Worm (Caenorhabditis elegans) whole organism, late embryonic: ENCODE data around the gene skpt-1.

Experiments
- C08G9.2 ChIP-seq: sonication (generic microtip); optimal IDR thresholded peaks from 2 replicates; lab custom pipeline; 2016; ENCODE audit warnings: mild to moderate bottlenecking, missing genetic modification characterization, moderate library complexity, missing compliant biosample characterization
- F13H6.1 ChIP-seq: sonication (generic microtip); optimal IDR thresholded peaks from 2 replicates; lab custom pipeline; 2016; ENCODE audit warnings: missing genetic modification characterization, missing compliant biosample characterization
- K02D7.2 ChIP-seq: sonication (generic microtip); optimal IDR thresholded peaks from 2 replicates; lab custom pipeline; 2017; ENCODE audit warnings: mild to moderate bottlenecking, missing genetic modification characterization, missing compliant biosample characterization
- K09A11.1 ChIP-seq: sonication (generic microtip); optimal IDR thresholded peaks from 2 replicates; lab custom pipeline; 2017; ENCODE audit warnings: antibody characterized with exemption, mild to moderate bottlenecking, missing genetic modification characterization, missing compliant biosample characterization; ENCODE audit not compliant: insufficient read depth
- ceh-14 ChIP-seq: sonication (generic microtip); optimal IDR thresholded peaks from 2 replicates; lab custom pipeline; 2016; ENCODE audit warnings: missing genotype, missing genetic modification characterization, missing compliant biosample characterization
- ceh-18 ChIP-seq: sonication (generic microtip); optimal IDR thresholded peaks from 2 replicates; lab custom pipeline; 2016; ENCODE audit warnings: missing genetic modification characterization, missing compliant biosample characterization
- ceh-2 ChIP-seq: sonication (generic microtip); optimal IDR thresholded peaks from 2 replicates; lab custom pipeline; 2016; ENCODE audit warnings: missing genotype, missing genetic modification characterization, missing compliant biosample characterization
- ceh-22 ChIP-seq: sonication (generic microtip); optimal IDR thresholded peaks from 2 replicates; lab custom pipeline; 2017; ENCODE audit warnings: missing biosample characterization, missing genetic modification characterization
- ceh-24 ChIP-seq: sonication (generic microtip); optimal IDR thresholded peaks from 2 replicates; lab custom pipeline; 2016; ENCODE audit warnings: mild to moderate bottlenecking, missing genetic modification characterization, missing compliant biosample characterization
- ceh-30 ChIP-seq: fragments of 150-350 bp; optimal IDR thresholded peaks from 2 replicates; lab custom pipeline; 2014; ENCODE audit warnings: missing biosample characterization, missing genetic modification characterization
- ceh-31 ChIP-seq: sonication (generic microtip); optimal IDR thresholded peaks from 2 replicates; lab custom pipeline; 2016; ENCODE audit warnings: missing genetic modification characterization, missing compliant biosample characterization
- ceh-45 ChIP-seq: fragments of 200-800 bp; sonication (Bioruptor generic); IDR thresholded peaks from 2 replicates; pipeline ENCODE4 v1.3.6; 2022; ENCODE audit warnings: missing genetic modification reagents, missing genetic modification characterization, missing compliant biosample characterization
- ceh-48 ChIP-seq: sonication (generic microtip); optimal IDR thresholded peaks from 2 replicates; lab custom pipeline; 2016; ENCODE audit warnings: missing genetic modification characterization, inconsistent platforms, missing compliant biosample characterization
- che-1 ChIP-seq: sonication (generic microtip); optimal IDR thresholded peaks from 2 replicates; lab custom pipeline; 2016; ENCODE audit warnings: mild to moderate bottlenecking, missing genetic modification characterization, missing compliant biosample characterization
- elt-4 ChIP-seq: sonication (generic microtip); optimal IDR thresholded peaks from 2 replicates; lab custom pipeline; 2016; ENCODE audit warnings: missing genetic modification characterization, missing compliant biosample characterization
- fkh-6 ChIP-seq: sonication (generic microtip); optimal IDR thresholded peaks from 2 replicates; lab custom pipeline; 2016; ENCODE audit warnings: missing genetic modification characterization, missing compliant biosample characterization
- hlh-13 ChIP-seq: fragments of 200-800 bp; sonication (Bioruptor generic); optimal IDR thresholded peaks from 2 replicates; lab custom pipeline; 2018; ENCODE audit warnings: mild to moderate bottlenecking, missing genetic modification characterization, missing compliant biosample characterization
- hlh-30 ChIP-seq: sonication (generic microtip); optimal IDR thresholded peaks from 2 replicates; lab custom pipeline; 2017; ENCODE audit warnings: antibody characterized with exemption, missing genetic modification characterization, missing compliant biosample characterization; ENCODE audit not compliant: insufficient read depth
- hlh-6 ChIP-seq: sonication (generic microtip); optimal IDR thresholded peaks from 2 replicates; lab custom pipeline; 2016; ENCODE audit warnings: missing genotype, missing genetic modification characterization, missing compliant biosample characterization
- hlh-8 ChIP-seq: sonication (generic microtip); optimal IDR thresholded peaks from 2 replicates; lab custom pipeline; 2016; ENCODE audit warnings: missing genotype, missing genetic modification characterization, missing compliant biosample characterization
- lin-11 ChIP-seq: fragments of 200-800 bp; sonication (Bioruptor generic); optimal IDR thresholded peaks from 2 replicates; lab custom pipeline; 2018; ENCODE audit warnings: mild to moderate bottlenecking, missing genetic modification characterization, missing compliant biosample characterization
- nfya-1 ChIP-seq: sonication (generic microtip); optimal IDR thresholded peaks from 2 replicates; lab custom pipeline; 2017; ENCODE audit warnings: missing genetic modification characterization, mild to moderate bottlenecking, missing compliant biosample characterization, antibody characterized with exemption, moderate library complexity
- odd-2 ChIP-seq: sonication (generic microtip); optimal IDR thresholded peaks from 2 replicates; lab custom pipeline; 2017; ENCODE audit warnings: antibody characterized with exemption, mild to moderate bottlenecking, missing genetic modification characterization, missing compliant biosample characterization
- pag-3 ChIP-seq: sonication (generic microtip); optimal IDR thresholded peaks from 2 replicates; lab custom pipeline; 2016; ENCODE audit warnings: missing compliant biosample characterization, missing genetic modification characterization, borderline replicate concordance
- pha-2 ChIP-seq: sonication (generic microtip); optimal IDR thresholded peaks from 2 replicates; lab custom pipeline; 2017; ENCODE audit warnings: mild to moderate bottlenecking, missing genetic modification characterization, missing compliant biosample characterization
- pros-1 ChIP-seq: fragments of 150-350 bp; optimal IDR thresholded peaks from 2 replicates; lab custom pipeline; 2014; ENCODE audit warnings: missing biosample characterization, missing genetic modification reagents, missing genetic modification characterization
- sox-4 ChIP-seq: sonication (generic microtip); optimal IDR thresholded peaks from 2 replicates; lab custom pipeline; 2017; ENCODE audit warnings: mild to moderate bottlenecking, missing genetic modification characterization, inconsistent platforms, missing compliant biosample characterization
- syd-9 ChIP-seq: sonication (generic microtip); optimal IDR thresholded peaks from 2 replicates; lab custom pipeline; 2016; ENCODE audit warnings: mild to moderate bottlenecking, missing genetic modification characterization, moderate library complexity, missing compliant biosample characterization
- tbx-2 ChIP-seq: sonication (generic microtip); optimal IDR thresholded peaks from 2 replicates; lab custom pipeline; 2016; ENCODE audit warnings: missing genetic modification characterization, missing compliant biosample characterization
- ttx-3 ChIP-seq: sonication (generic microtip); optimal IDR thresholded peaks from 2 replicates; lab custom pipeline; 2016; ENCODE audit warnings: missing genetic modification reagents, missing genetic modification characterization, missing compliant biosample characterization
- unc-42 ChIP-seq: sonication (generic microtip); optimal IDR thresholded peaks from 2 replicates; lab custom pipeline; 2016; ENCODE audit warnings: missing genotype, missing genetic modification characterization, missing compliant biosample characterization
- unc-55 ChIP-seq: sonication (generic microtip); optimal IDR thresholded peaks from 2 replicates; lab custom pipeline; 2017; ENCODE audit warnings: missing biosample characterization, missing genetic modification reagents, missing genetic modification characterization
- unc-86 ChIP-seq: sonication (generic microtip); optimal IDR thresholded peaks from 2 replicates; lab custom pipeline; 2016; ENCODE audit warnings: missing genetic modification characterization, missing compliant biosample characterization
- zip-5 ChIP-seq: sonication (generic microtip); optimal IDR thresholded peaks from 2 replicates; lab custom pipeline; 2016; ENCODE audit warnings: missing genetic modification characterization, missing compliant biosample characterization

The skpt-1 gene

ce11 chrIII:5450430-5450829 is 2.2 kb upstream of the skpt-1 start, which contains the start of gene paa-1 (continued):
- no peak for TF ChIP-seq hlh-30 (tag; lab: Kevin White, UChicago)
- TF ChIP-seq pha-2 (tag; lab: Kevin White, UChicago) = no peak
- TF ChIP-seq ceh-45 (GFP tag; lab: Robert Waterston, UW) = no peak

- TF ChIP-seq ceh-14 (no peak), nfya-1 (tag; lab: Kevin White, UChicago) (peak; percentile 56), tbx-2 (peak; percentile 75), ceh-30 (tag; lab: Kevin White, UChicago) (no peak), hlh-8 (tag; lab: Kevin White, UChicago) (peak; percentile 38), ceh-48 (tag; lab: Kevin White, UChicago) (peak; percentile 73), hlh-30 (tag; lab: Kevin White, UChicago) (peak; percentile 38), unc-42 (peak; percentile 39), unc-86 (no peak), ceh-31 (tag; lab: Kevin White, UChicago) (peak; percentile 34), che-1 (tag; lab: Kevin White, UChicago) (no peak), ceh-2 (tag; lab: Kevin White, UChicago) (peak; percentile 20), unc-55 (peak; percentile 9)
- TF ChIP-seq, all 69 proteins: peak for 9
Observed at ce11 chrIII:5449762-5450308, 1.6 kb upstream of the skpt-1 start, which contains the start of gene F48E8.8. F48E8.8 (minus strand) TSS chrIII:5449812.

DNA sequence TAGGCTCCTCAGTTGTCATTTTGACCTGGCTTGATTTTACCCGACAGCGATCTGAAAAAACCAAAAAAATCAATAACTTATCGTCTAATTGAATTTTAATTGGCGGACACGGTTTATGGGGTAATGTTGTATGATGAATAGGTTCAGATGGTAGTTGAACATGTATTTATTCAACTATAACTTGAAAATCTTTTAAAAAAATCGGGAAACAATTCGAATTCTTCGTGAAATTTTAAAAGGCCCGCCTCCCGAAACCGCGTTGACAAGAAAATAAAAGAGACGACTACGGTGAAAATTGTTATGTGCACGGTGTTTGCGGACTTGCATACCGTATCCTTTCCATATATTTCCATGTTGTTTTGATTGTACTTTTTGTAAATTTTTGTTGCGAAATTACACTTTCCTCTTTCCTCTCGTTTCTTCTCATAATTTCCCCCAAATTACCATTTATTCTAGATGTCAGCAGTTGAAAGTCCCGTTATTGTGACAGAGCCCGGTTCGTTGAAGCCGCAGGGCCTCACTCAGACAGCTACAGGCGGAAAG is 5.4 kb downstream of the skpt-1 start, which contains the start of the genes T24G10.2 and disl-2:
T24G10.2 (minus strand) TSS at position 51 of the 543 bp plus-strand sequence.
disl-2 (plus strand) TSS at position 457 of the 543 bp plus-strand sequence.
- TF ChIP-seq ttx-3 (tag; lab: Kevin White, UChicago) (no peak), ceh-31 (tag; lab: Kevin White, UChicago) (peak; percentile 30), nfya-1 (tag; lab: Kevin White, UChicago) (peak; percentile 62), che-1 (tag; lab: Kevin White, UChicago) (no peak), K09A11.1 (tag; lab: Kevin White, UChicago) (no peak), lin-11 (tag; lab: Kevin White, UChicago) (no peak), K02D7.2 (tag; lab: Kevin White, UChicago) (no peak), pag-3 (tag; lab: Kevin White, UChicago) (no peak), elt-4 (tag; lab: Kevin White, UChicago) (no peak), unc-55 (no peak), ceh-18 (peak; percentile 4)

DNA sequence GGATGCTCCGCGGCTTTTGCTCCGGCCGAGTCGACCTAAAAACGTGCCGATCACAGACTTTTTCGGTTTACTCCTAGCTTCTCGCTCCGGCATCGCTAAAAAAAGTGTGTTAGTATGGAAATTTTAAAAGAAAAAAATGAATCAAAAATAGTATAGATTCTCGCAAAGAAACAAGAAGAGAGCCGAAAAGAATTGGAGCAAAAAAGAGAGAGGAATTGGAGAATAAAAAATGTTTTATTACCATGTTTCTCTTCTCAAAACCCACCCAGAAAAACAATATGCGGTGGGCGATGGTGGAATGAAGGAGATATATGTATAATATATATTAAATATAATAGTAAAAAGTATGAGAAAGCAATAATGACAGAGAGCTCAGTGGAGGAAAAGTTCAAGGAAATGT is 7.7 kb downstream of the skpt-1 start, which contains the start of gene W03A5.6:
W03A5.6 (minus strand) TSS at position 101 of the 400 bp plus-strand sequence.
- TF ChIP-seq odd-2 (tag; lab: Kevin White, UChicago) (no peak), hlh-13 (no peak), sox-4 (tag; lab: Kevin White, UChicago) (no peak), ceh-14 (no peak), fkh-6 (tag; lab: Kevin White, UChicago) (no peak), ceh-30 (tag; lab: Kevin White, UChicago) (no peak), F13H6.1 (tag; lab: Kevin White, UChicago) (no peak), pag-3 (tag; lab: Kevin White, UChicago) (no peak), nfya-1 (tag; lab: Kevin White, UChicago) (no peak), hlh-30 (tag; lab: Kevin White, UChicago) (no peak), unc-55 (no peak), ceh-48 (tag; lab: Kevin White, UChicago) (no peak), hlh-6 (tag; lab: Kevin White, UChicago) (no peak), ceh-24 (tag; lab: Kevin White, UChicago) (no peak), pros-1 (tag; lab: Kevin White, UChicago) (no peak), zip-5 (tag; lab: Kevin White, UChicago) (no peak), ceh-22 (tag; lab: Kevin White, UChicago) (no peak), C08G9.2 (tag; lab: Kevin White, UChicago) (no peak), syd-9 (tag; lab: Kevin White, UChicago) (no peak)
